Worm (Caenorhabditis elegans): ENCODE results near the gene F46C3.2.

ce11 chrX:11446535-11446934, 28.0 kb upstream of the F46C3.2 start, which contains the start of gene igeg-2:
- no peak for TF ChIP-seq ZK546.5 (tag; optimal IDR thresholded peaks at IDR 0.05)
- no peak for TF ChIP-seq ama-1 (optimal IDR thresholded peaks at IDR 0.05)
- TF ChIP-seq lin-39 (tag; optimal IDR thresholded peaks at IDR 0.05) = no peak
- no peak for TF ChIP-seq ztf-4 (tag; optimal IDR thresholded peaks at IDR 0.05)
- TF ChIP-seq dmd-4 (tag; optimal IDR thresholded peaks at IDR 0.05) = no peak
- TF ChIP-seq R02D3.7 (tag; optimal IDR thresholded peaks at IDR 0.05) = no peak
